Worm (Caenorhabditis elegans): Measurements from ENCODE around the gene H09F14.1.

DNA sequence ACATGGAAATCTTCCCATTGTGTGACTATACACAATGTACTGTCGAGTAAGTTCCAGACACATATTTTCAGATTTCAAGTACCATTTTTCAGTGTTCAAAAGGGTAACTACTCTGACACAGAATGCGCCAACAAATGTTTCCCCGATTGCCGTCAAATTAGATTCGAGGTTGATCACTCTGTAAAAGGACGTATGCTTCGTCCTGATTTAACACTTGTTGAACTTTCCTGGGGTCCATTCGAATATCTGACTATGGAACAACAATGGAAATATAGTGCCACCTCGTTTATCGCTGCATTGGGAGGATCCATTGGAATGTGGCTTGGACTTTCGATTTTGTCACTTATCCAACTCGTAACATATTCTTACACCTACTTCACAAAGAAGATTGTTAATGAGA is 41.2 kb downstream of the H09F14.1 start:
- TF ChIP-seq fkh-6 (tag; optimal IDR thresholded peaks at IDR 0.05) (no peak), pha-4 (tag; optimal IDR thresholded peaks at IDR 0.05) (no peak), nhr-11 (tag; optimal IDR thresholded peaks at IDR 0.05) (no peak), lin-11 (tag; optimal IDR thresholded peaks at IDR 0.05) (no peak), ama-1 (optimal IDR thresholded peaks at IDR 0.05) (no peak), hlh-30 (tag; optimal IDR thresholded peaks at IDR 0.05; ENCODE audit: insufficient read depth) (no peak), ceh-19 (GFP tag; optimal IDR thresholded peaks at IDR 0.05) (no peak), Y22D7AL.16 (tag; optimal IDR thresholded peaks at IDR 0.05) (no peak), ceh-24 (tag; optimal IDR thresholded peaks at IDR 0.05) (no peak), nhr-232 (tag; optimal IDR thresholded peaks at IDR 0.05) (no peak), ref-2 (tag; optimal IDR thresholded peaks at IDR 0.05) (no peak)
